Worm (Caenorhabditis elegans) whole organism, L4 larva: ENCODE data around the gene F17C8.9.

Experiments
- daf-16 ChIP-seq, 3 experiments: sonication (generic microtip); optimal IDR thresholded peaks; 2 replicates each; lab custom pipeline; 2016 to 2017; ENCODE audit warnings: missing genetic modification characterization in 3 of 3, missing genetic modification reagents in 3 of 3, mild to moderate bottlenecking in 2 of 3, missing compliant biosample characterization in 2 of 3, missing biosample characterization in 1 of 3, moderate library complexity in 1 of 3
- fos-1 ChIP-seq: fragments of 150-350 bp; optimal IDR thresholded peaks from 2 replicates; lab custom pipeline; 2014; ENCODE audit warnings: missing biosample characterization, missing genetic modification characterization
- lin-13 ChIP-seq: fragments of 150-350 bp; optimal IDR thresholded peaks from 2 replicates; lab custom pipeline; 2014; ENCODE audit warnings: missing biosample characterization, missing genetic modification reagents, missing genetic modification characterization
- lin-38 ChIP-seq: fragments of 200-800 bp; sonication (Bioruptor generic); IDR thresholded peaks from 2 replicates; pipeline ENCODE4 v1.3.6; 2022; ENCODE audit warnings: missing genetic modification reagents, missing genetic modification characterization, missing compliant biosample characterization
- unc-39 ChIP-seq: sonication (generic microtip); optimal IDR thresholded peaks from 2 replicates; lab custom pipeline; 2017; ENCODE audit warnings: missing biosample characterization, missing genetic modification characterization
- ztf-11 ChIP-seq: fragments of 150-350 bp; optimal IDR thresholded peaks from 2 replicates; lab custom pipeline; 2014; ENCODE audit warnings: missing biosample characterization, missing genetic modification characterization

ce11 chrIII:4721750-4722149 is 12.4 kb upstream of the F17C8.9 start, which contains the start of gene acy-1:
- no peak for TF ChIP-seq ztf-11
- no peak for TF ChIP-seq fos-1 (tag; lab: Kevin White, UChicago)
- TF ChIP-seq lin-38, result peak; percentile 65
- TF ChIP-seq lin-13 (GFP tag; lab: Kevin White, UChicago), result peak; percentile 19
- TF ChIP-seq daf-16 (GFP tag; optimal IDR thresholded peaks at IDR 0.05; lab: Kevin White, UChicago), result peak in 1 of 2 experiments; percentile 14
- TF ChIP-seq daf-16 (tag; optimal IDR thresholded peaks at IDR 0.05; lab: Kevin White, UChicago), result no peak
- no peak for TF ChIP-seq unc-39
